Fruit fly (Drosophila melanogaster): ENCODE results near the gene mura.

The mura gene

DNA sequence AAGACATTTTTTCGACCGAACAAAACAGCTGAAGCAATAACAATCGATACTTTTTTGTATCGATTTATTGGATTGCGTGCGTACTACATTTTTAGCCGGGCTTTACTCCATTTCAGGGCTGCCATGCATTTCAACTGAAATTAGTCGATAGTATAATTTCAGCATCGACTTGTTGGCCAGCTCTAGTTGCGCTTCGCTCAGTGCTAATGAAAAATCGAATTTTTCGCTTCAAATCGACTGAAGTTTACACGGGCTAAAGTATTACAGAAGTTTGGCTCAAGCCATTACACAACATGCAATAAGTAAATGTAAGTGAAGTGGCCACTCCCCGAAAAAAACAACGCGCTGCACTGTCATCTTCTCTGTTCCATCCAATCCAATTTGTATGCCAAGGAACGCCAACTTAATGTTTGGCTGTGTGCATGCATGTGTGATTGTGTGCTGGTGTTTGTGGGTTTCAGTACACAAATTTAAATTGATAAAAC lies 35.7 kb downstream of the mura start, which contains the start of the genes mRpL47, CG8176 and Kdm3:
Gene mRpL47, minus strand, starts transcription at position 49 of the 485 bp plus-strand sequence.
Gene CG8176, plus strand, starts transcription at position 148 of the 485 bp plus-strand sequence.
Gene Kdm3, plus strand, starts transcription at position 148 of the 485 bp plus-strand sequence.
- TF ChIP-seq CG8478 (optimal IDR thresholded peaks at IDR 0.05), result no peak
- TF ChIP-seq CTCF (optimal IDR thresholded peaks at IDR 0.05), result peak; percentile 58 to 61

- TF ChIP-seq CTCF (optimal IDR thresholded peaks at IDR 0.05) (no peak), CG8478 (optimal IDR thresholded peaks at IDR 0.05) (no peak)
These were observed 38.6 kb downstream of the mura start, which contains the start of the genes Ras85D and Rlb1 for dm6 chr3R:9513052-9513420. Gene Ras85D (minus strand): TSS chr3R:9513067. Gene Rlb1 (plus strand): TSS chr3R:9513327.

- TF ChIP-seq CG8478 (optimal IDR thresholded peaks at IDR 0.05) (no peak), CTCF (optimal IDR thresholded peaks at IDR 0.05) (no peak)
These were observed 39.2 kb downstream of the mura start for dm6 chr3R:9512193-9513051.

DNA sequence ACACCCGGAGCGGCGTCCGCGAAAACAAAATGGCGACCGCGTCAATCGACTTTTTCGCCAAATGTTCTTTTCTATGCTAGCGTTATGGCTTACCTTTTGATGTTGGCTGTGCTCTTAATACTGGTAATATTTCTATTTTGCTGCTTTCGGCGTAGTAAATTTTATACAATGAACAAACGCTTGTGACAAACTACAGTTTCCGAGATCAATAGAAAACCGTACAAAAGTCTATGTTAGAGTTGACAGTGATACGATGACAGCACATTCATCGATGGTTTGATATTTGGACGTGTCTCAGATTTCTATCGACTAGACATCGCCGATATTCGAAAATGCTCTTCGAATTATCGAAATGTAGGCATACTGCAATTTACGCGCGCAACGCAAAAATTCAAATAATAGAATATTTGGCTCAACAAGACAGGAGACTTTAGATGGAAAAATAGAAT lies 41.5 kb downstream of the mura start, which contains the start of gene rump:
Gene rump, minus strand, starts transcription at position 255 of the 449 bp plus-strand sequence.
- TF ChIP-seq CTCF (optimal IDR thresholded peaks at IDR 0.05) (no peak), CG8478 (optimal IDR thresholded peaks at IDR 0.05) (no peak)

- TF ChIP-seq CTCF (optimal IDR thresholded peaks at IDR 0.05) (no peak), CG8478 (optimal IDR thresholded peaks at IDR 0.05) (no peak)
These were observed 47.3 kb downstream of the mura start, which contains the start of gene CG8149 for dm6 chr3R:9504355-9504754. Gene CG8149 (plus strand): TSS chr3R:9504656.

DNA sequence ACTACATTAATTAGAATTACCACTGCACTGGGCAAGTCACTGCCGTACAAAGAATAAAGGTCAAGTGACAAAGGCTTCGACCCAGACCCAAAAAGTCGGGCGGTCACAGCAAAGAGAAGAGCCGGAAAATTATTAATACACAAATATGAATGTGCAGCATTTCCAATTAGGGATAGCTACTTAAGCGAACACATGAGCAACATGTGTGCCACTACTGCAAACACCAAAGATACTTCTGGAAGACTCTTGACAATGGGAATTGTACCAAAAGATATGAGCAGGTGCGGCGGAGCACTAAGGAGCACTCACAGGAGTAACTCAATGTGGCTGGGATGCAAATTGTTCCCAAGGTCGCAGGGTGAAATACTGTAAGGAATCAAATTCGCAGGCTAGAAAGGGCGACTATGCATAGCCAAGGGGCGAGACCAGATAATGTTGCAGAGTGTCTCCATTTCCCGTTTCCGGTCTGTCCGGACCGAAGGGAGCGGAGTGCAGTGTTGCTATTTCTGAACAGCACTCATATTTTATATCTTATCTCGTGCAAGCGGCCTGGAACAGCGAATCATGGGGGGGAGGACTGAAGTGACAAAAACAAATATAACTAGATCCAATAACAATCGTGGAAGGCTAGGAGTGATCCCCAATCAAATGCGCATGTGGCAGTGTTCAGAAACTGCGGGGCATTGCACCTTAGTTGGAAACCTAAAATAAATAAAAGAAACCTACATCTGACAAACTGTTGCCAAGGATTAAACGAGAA lies 48.1 kb downstream of the mura start:
- TF ChIP-seq CTCF (optimal IDR thresholded peaks at IDR 0.05) (no peak), CG8478 (optimal IDR thresholded peaks at IDR 0.05) (no peak)

- no peak for TF ChIP-seq CG8478 (optimal IDR thresholded peaks at IDR 0.05)
- TF ChIP-seq CTCF (optimal IDR thresholded peaks at IDR 0.05), result no peak
These were observed 49.2 kb downstream of the mura start, which contains the start of gene RhoL for dm6 chr3R:9502416-9502763. Gene RhoL (minus strand): TSS chr3R:9502581.

- TF ChIP-seq CG8478 (optimal IDR thresholded peaks at IDR 0.05) (no peak), CTCF (optimal IDR thresholded peaks at IDR 0.05) (no peak)
These were observed 49.9 kb downstream of the mura start for dm6 chr3R:9501489-9502415.

dm6 chr3R:9500193-9501051 lies 51.2 kb downstream of the mura start:
- TF ChIP-seq CTCF (optimal IDR thresholded peaks at IDR 0.05) (no peak), CG8478 (optimal IDR thresholded peaks at IDR 0.05) (no peak)

DNA sequence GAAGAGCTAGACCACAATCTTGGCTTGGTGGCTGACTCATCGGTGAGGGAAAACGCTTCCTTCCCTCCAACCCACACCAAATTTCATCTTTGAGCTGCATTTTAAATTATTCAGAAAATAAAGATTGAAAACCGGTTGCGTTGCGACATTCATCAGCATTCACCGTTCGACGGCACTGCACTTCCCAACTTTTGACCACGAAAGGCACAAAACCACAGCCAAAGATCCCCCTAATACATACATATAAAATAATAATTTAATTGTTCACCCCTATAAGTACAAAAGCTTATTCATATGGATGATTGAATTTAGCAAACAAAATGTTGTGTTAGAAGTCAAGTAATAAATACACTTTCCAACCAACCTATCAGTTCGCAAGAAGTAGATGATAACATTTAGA lies 52.4 kb downstream of the mura start:
- no peak for TF ChIP-seq CG8478 (optimal IDR thresholded peaks at IDR 0.05)
- TF ChIP-seq CTCF (optimal IDR thresholded peaks at IDR 0.05), result no peak

DNA sequence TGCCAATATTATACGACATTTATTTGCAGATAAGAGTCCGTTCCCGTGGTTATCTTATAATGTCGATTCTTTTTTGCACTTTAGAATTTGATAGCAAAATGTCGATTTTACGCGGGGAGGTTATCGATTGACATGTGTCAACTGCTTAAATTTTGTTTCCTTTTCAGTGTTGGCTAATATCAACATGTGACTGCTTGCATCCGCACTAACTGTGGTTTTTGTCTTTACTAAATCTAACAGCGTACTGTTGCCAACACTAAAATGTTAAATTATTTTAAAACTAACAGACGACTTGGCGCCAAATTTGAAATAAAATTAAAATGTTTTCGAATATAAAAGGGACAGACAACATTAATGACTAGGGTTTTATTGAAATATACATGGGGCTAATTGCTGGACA lies 54.9 kb downstream of the mura start:
- TF ChIP-seq CTCF (optimal IDR thresholded peaks at IDR 0.05), result peak; percentile 43 to 59
- TF ChIP-seq CG8478 (optimal IDR thresholded peaks at IDR 0.05), result no peak

- TF ChIP-seq CTCF (optimal IDR thresholded peaks at IDR 0.05) (no peak), CG8478 (optimal IDR thresholded peaks at IDR 0.05) (no peak)
These were observed 57.0 kb downstream of the mura start, which contains the start of gene phu for dm6 chr3R:9494627-9495009. Gene phu (plus strand): TSS chr3R:9494801.
